Worm (Caenorhabditis elegans): ENCODE data around the gene Y94H6A.12.
A peak's percentile ranks its signal among the peaks of the same experiment; 100 is the strongest.

Gene Y94H6A.12

DNA sequence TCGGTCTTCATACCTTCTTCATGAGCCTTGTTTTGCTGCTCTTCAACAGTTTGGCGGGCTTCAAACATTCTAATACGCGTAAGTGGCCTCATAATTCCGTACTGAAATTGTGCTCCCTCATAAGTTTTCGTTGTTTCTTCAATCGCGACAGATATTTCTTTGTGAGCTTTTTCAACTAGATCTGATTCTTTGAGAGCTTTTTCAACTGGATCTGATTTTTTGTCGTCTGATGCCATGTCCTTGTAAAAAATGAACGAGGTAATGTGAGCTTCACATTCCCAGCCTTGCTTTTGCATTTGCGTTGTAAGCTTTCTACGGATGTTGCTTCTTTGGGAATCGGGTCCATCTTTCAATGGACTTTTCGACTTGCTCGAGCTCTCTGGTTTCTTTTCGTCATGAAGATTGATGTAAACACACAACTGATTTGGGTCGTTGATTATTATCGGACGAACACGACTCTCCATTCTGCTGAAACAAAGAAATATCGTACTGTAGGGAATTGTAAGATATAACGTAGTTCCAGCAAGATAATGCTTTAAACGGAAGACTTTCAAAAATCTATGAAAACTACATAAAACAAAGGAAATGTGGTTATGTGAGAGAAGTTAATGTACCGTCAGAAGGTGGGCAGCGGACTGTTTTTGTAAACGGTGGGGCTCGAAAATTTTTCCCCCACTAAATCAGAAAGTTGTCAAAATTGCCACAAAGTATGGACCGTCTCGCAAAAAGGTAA lies 2.5 kb downstream of the Y94H6A.12 start, which contains the start of gene Y94H6A.10 (continued):
- TF ChIP-seq chd-7 (tag; optimal IDR thresholded peaks at IDR 0.05): peak; percentile 12
- no peak for TF ChIP-seq fkh-3 (tag; optimal IDR thresholded peaks at IDR 0.05)

DNA sequence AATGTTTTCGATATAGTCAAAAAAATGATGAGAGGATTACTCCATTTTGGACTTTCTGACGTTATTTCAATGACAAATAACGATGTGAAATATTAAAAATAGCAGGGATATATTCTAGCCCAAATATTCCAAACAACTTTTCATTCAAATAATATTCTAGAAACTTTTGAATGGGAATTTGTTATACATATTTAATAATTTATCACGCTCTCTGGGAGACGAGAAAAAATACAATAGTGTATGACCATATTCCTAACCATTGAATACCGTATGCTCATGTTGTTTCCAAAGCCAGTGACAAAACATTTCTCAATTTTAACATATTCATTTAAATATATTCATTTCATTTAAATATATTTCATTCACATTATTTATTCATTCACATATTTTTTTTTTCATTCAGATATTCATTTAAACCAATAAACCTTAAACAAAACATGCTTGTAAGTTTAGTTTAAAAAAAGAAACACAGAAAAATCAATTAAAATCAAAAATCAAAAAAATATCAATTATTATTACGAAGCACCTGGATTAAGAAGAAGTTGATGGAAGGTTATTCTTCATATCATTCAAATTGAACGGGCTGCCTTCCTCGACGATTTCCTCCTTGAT lies 3.1 kb downstream of the Y94H6A.12 start:
- TF ChIP-seq Y79H2A.3 (GFP tag; conservative IDR thresholded peaks at IDR 0.05) (peak; percentile 67), unc-130 (GFP tag; optimal IDR thresholded peaks at IDR 0.05) (no peak), pbrm-1 (GFP tag; IDR thresholded peaks at IDR 0.05) (0 out of 2 replicates have a peak, but pooled peaks have one; percentile 49), mel-28 (tag; optimal IDR thresholded peaks at IDR 0.05; ENCODE audit: borderline replicate concordance) (peak; percentile 32), ceh-91 (GFP tag; IDR thresholded peaks at IDR 0.05) (no peak), attf-3 (GFP tag; conservative IDR thresholded peaks at IDR 0.05) (no peak), atf-7 (tag; optimal IDR thresholded peaks at IDR 0.05) (peak; percentile 65), K11D2.4 (GFP tag; IDR thresholded peaks at IDR 0.05) (peak; percentile 55), lin-54 (GFP tag; optimal IDR thresholded peaks at IDR 0.05) (peak; percentile 31), egrh-3 (GFP tag; IDR thresholded peaks at IDR 0.05) (no peak), cebp-1 (GFP tag; IDR thresholded peaks at IDR 0.05) (peak; percentile 68; the same call in 1 of the 2 replicates), cebp-1 (tag; optimal IDR thresholded peaks at IDR 0.05) (peak; percentile 76), Y56A3A.18 (GFP tag; IDR thresholded peaks at IDR 0.05) (peak; percentile 88), ZK185.1 (tag; optimal IDR thresholded peaks at IDR 0.05; ENCODE audit: poor library complexity, severe bottlenecking) (no peak), madf-3 (GFP tag; IDR thresholded peaks at IDR 0.05) (peak; percentile 60; the same call in 1 of the 2 replicates), lin-40 (tag; optimal IDR thresholded peaks at IDR 0.05) (no peak), C06A6.2 (GFP tag; conservative IDR thresholded peaks at IDR 0.05) (peak; percentile 54; the same call in 1 of the 2 replicates), ztf-3 (GFP tag; optimal IDR thresholded peaks at IDR 0.05) (peak; percentile 26), snpc-4 (GFP tag; optimal IDR thresholded peaks at IDR 0.05) (no peak), snpc-4 (tag; optimal IDR thresholded peaks at IDR 0.05) (no peak), F39B2.1 (GFP tag; IDR thresholded peaks at IDR 0.05) (no peak), attf-5 (GFP tag; optimal IDR thresholded peaks at IDR 0.05) (peak; percentile 67), nfya-1 (tag; optimal IDR thresholded peaks at IDR 0.05; ENCODE audit: borderline replicate concordance, insufficient read depth) (no peak), zfh-2 (GFP tag; conservative IDR thresholded peaks at IDR 0.05) (no peak), lir-1 (GFP tag; conservative IDR thresholded peaks at IDR 0.05) (0 out of 2 replicates have a peak, but pooled peaks have one; percentile 34), ztf-22 (GFP tag; optimal IDR thresholded peaks at IDR 0.05) (peak; percentile 90), dpl-1 (GFP tag; optimal IDR thresholded peaks at IDR 0.05) (no peak), xnd-1 (tag; optimal IDR thresholded peaks at IDR 0.05) (no peak), ztf-26 (tag; optimal IDR thresholded peaks at IDR 0.05) (no peak), lsl-1 (GFP tag; optimal IDR thresholded peaks at IDR 0.05) (no peak), die-1 (tag; optimal IDR thresholded peaks at IDR 0.05) (no peak), nhr-27 (tag; optimal IDR thresholded peaks at IDR 0.05) (no peak), lin-35 (GFP tag; optimal IDR thresholded peaks at IDR 0.05) (no peak), nhr-90 (tag; optimal IDR thresholded peaks at IDR 0.05) (no peak), B0336.3 (GFP tag; IDR thresholded peaks at IDR 0.05) (peak; percentile 79), egl-44 (GFP tag; IDR thresholded peaks at IDR 0.05) (peak; percentile 65; the same call in 1 of the 2 replicates), ztf-28 (GFP tag; IDR thresholded peaks at IDR 0.05) (no peak), F49E8.2 (tag; optimal IDR thresholded peaks at IDR 0.05; ENCODE audit: insufficient read depth) (no peak), Y53G8AR.9 (GFP tag; conservative IDR thresholded peaks at IDR 0.05) (peak; percentile 87), repo-1 (tag; optimal IDR thresholded peaks at IDR 0.05) (peak; percentile 24), hsf-1 (GFP tag; IDR thresholded peaks at IDR 0.05) (0 out of 2 replicates have a peak, but pooled peaks have one; percentile 54), C17E4.6 (GFP tag; IDR thresholded peaks at IDR 0.05) (no peak)
